Worm (Caenorhabditis elegans) whole organism, L1 larva: ENCODE results near the gene F35H10.10.

Source experiments
- F16B12.6 ChIP-seq: fragments of 150-350 bp; optimal IDR thresholded peaks from 2 replicates; lab custom pipeline; 2014; ENCODE audit warnings: missing biosample characterization, missing genetic modification characterization
- blmp-1 ChIP-seq: fragments of 150-350 bp; optimal IDR thresholded peaks from 2 replicates; lab custom pipeline; 2014; ENCODE audit warnings: missing biosample characterization, missing genetic modification characterization
- ceh-82 ChIP-seq, 3 experiments: fragments of 150-350 bp in 1 of 3; sonication (generic microtip) in 2 of 3; optimal IDR thresholded peaks; 2 replicates each; lab custom pipeline; 2014 to 2017; ENCODE audit warnings: missing biosample characterization in 3 of 3, missing genetic modification characterization in 3 of 3
- ceh-88 ChIP-seq: fragments of 200-800 bp; sonication (Bioruptor generic); IDR thresholded peaks from 2 replicates; pipeline ENCODE4 v1.3.6; 2022; ENCODE audit warnings: missing genetic modification characterization, missing compliant biosample characterization
- dpl-1 ChIP-seq, 3 experiments: fragments of 150-350 bp in 2 of 3; sonication (generic microtip) in 1 of 3; optimal IDR thresholded peaks; 2 replicates each; lab custom pipeline; 2014 to 2017; ENCODE audit warnings: missing biosample characterization in 3 of 3, missing genetic modification characterization in 3 of 3, missing genetic modification reagents in 3 of 3
- efl-1 ChIP-seq, 4 experiments: fragments of 150-350 bp; optimal IDR thresholded peaks in 3 of 4; peaks in 1 of 4; 1 replicate in 1 of 4; 2 replicates in 3 of 4; lab custom pipeline; 2014; ENCODE audit warnings: missing biosample characterization in 2 of 4, missing genetic modification characterization in 2 of 4, missing genetic modification reagents in 2 of 4
- egl-13 ChIP-seq: sonication (generic microtip); optimal IDR thresholded peaks from 2 replicates; lab custom pipeline; 2016; ENCODE audit warnings: missing genotype, missing genetic modification reagents, missing genetic modification characterization, missing compliant biosample characterization
- egl-27 ChIP-seq, 2 experiments: fragments of 150-350 bp in 1 of 2; sonication (generic microtip); optimal IDR thresholded peaks; 3 replicates each; lab custom pipeline; 2017 to 2018; ENCODE audit warnings: missing biosample characterization in 2 of 2, missing genetic modification characterization in 2 of 2, missing genetic modification reagents in 2 of 2
- elt-3 ChIP-seq, 6 experiments: fragments of 150-350 bp in 1 of 6; sonication (generic microtip); optimal IDR thresholded peaks; 2 replicates each; lab custom pipeline; 2017 to 2018; ENCODE audit warnings: missing biosample characterization in 6 of 6, missing genetic modification characterization in 6 of 6, inconsistent platforms in 1 of 6
- ets-5 ChIP-seq: fragments of 200-800 bp; sonication (Bioruptor generic); IDR thresholded peaks from 2 replicates; pipeline ENCODE4 v1.3.6; 2022; ENCODE audit warnings: missing genetic modification characterization, missing compliant biosample characterization
- fkh-10 ChIP-seq: sonication (generic microtip); optimal IDR thresholded peaks from 2 replicates; lab custom pipeline; 2017; ENCODE audit warnings: missing biosample characterization, missing genetic modification reagents, missing genetic modification characterization
- fkh-4 ChIP-seq: sonication (generic microtip); optimal IDR thresholded peaks from 2 replicates; lab custom pipeline; 2016; ENCODE audit warnings: missing compliant biosample characterization, missing genetic modification characterization, borderline replicate concordance
- fos-1 ChIP-seq: fragments of 150-350 bp; optimal IDR thresholded peaks from 2 replicates; lab custom pipeline; 2014; ENCODE audit warnings: missing biosample characterization, missing genetic modification characterization
- grh-1 ChIP-seq: fragments of 200-800 bp; sonication (Bioruptor generic); IDR thresholded peaks from 2 replicates; pipeline ENCODE4 v1.3.6; 2022; ENCODE audit warnings: missing genetic modification reagents, missing genetic modification characterization, missing compliant biosample characterization
- irx-1 ChIP-seq: sonication (generic microtip); optimal IDR thresholded peaks from 2 replicates; lab custom pipeline; 2016; ENCODE audit warnings: missing genetic modification characterization, missing compliant biosample characterization
- lin-14 ChIP-seq: fragments of 200-800 bp; sonication (Bioruptor generic); optimal IDR thresholded peaks from 2 replicates; lab custom pipeline; 2018; ENCODE audit warnings: mild to moderate bottlenecking, missing genetic modification characterization, moderate library complexity, missing compliant biosample characterization
- lin-35 ChIP-seq, 2 experiments: fragments of 150-350 bp; optimal IDR thresholded peaks; 2 replicates each; lab custom pipeline; 2014; ENCODE audit warnings: missing biosample characterization in 2 of 2, missing genetic modification characterization in 2 of 2, missing genetic modification reagents in 2 of 2
- lir-3 ChIP-seq: sonication (generic microtip); optimal IDR thresholded peaks from 2 replicates; lab custom pipeline; 2016; ENCODE audit warnings: mild to moderate bottlenecking, missing genetic modification characterization, moderate library complexity, missing compliant biosample characterization; ENCODE audit not compliant: poor library complexity
- lsy-2 ChIP-seq, 2 experiments: fragments of 150-350 bp; optimal IDR thresholded peaks; 2 replicates each; lab custom pipeline; 2014; ENCODE audit warnings: missing biosample characterization in 2 of 2, missing genetic modification characterization in 2 of 2
- mep-1 ChIP-seq: fragments of 150-350 bp; optimal IDR thresholded peaks from 2 replicates; lab custom pipeline; 2014; ENCODE audit warnings: missing biosample characterization, missing genetic modification characterization
- nhr-11 ChIP-seq: fragments of 150-350 bp; optimal IDR thresholded peaks from 2 replicates; lab custom pipeline; 2014; ENCODE audit warnings: missing biosample characterization, missing genetic modification characterization
- nhr-12 ChIP-seq: sonication (generic microtip); optimal IDR thresholded peaks from 2 replicates; lab custom pipeline; 2017; ENCODE audit warnings: missing biosample characterization, missing genetic modification characterization
- nhr-19 ChIP-seq: fragments of 200-800 bp; sonication (Bioruptor generic); conservative IDR thresholded peaks from 2 replicates; pipeline ENCODE4 v1.3.6; 2022; ENCODE audit warnings: missing genetic modification characterization, missing compliant biosample characterization
- nhr-20 ChIP-seq: sonication (generic microtip); optimal IDR thresholded peaks from 2 replicates; lab custom pipeline; 2016; ENCODE audit warnings: mild to moderate bottlenecking, missing genetic modification characterization, missing compliant biosample characterization
- nhr-237 ChIP-seq: fragments of 150-350 bp; optimal IDR thresholded peaks from 2 replicates; lab custom pipeline; 2014; ENCODE audit warnings: missing biosample characterization, missing genetic modification characterization
- nhr-71 ChIP-seq: sonication (generic microtip); optimal IDR thresholded peaks from 2 replicates; lab custom pipeline; 2016; ENCODE audit warnings: mild to moderate bottlenecking, missing genetic modification characterization, moderate library complexity, missing compliant biosample characterization
- nhr-77 ChIP-seq: fragments of 150-350 bp; optimal IDR thresholded peaks from 2 replicates; lab custom pipeline; 2014; ENCODE audit warnings: missing biosample characterization, missing genetic modification characterization
- nhr-84 ChIP-seq: sonication (generic microtip); optimal IDR thresholded peaks from 2 replicates; lab custom pipeline; 2017; ENCODE audit warnings: missing biosample characterization, missing genetic modification characterization
- nhr-85 ChIP-seq: sonication (generic microtip); peaks from one replicate; lab custom pipeline; 2016; ENCODE audit warnings: missing genetic modification characterization, inconsistent platforms, missing compliant biosample characterization
- nhr-90 ChIP-seq: sonication (generic microtip); optimal IDR thresholded peaks from 2 replicates; lab custom pipeline; 2016; ENCODE audit warnings: mild to moderate bottlenecking, missing genetic modification characterization, missing compliant biosample characterization; ENCODE audit not compliant: poor library complexity
- pax-3 ChIP-seq: fragments of 200-800 bp; sonication (Bioruptor generic); optimal IDR thresholded peaks from 2 replicates; lab custom pipeline; 2018; ENCODE audit warnings: mild to moderate bottlenecking, missing genetic modification characterization, moderate library complexity, missing compliant biosample characterization
- skn-1 ChIP-seq: fragments of 150-350 bp; optimal IDR thresholded peaks from 2 replicates; lab custom pipeline; 2014; ENCODE audit warnings: missing biosample characterization, missing genetic modification characterization
- snpc-4 ChIP-seq: fragments of 150-350 bp; optimal IDR thresholded peaks from 2 replicates; lab custom pipeline; 2014; ENCODE audit warnings: missing biosample characterization, missing genetic modification characterization
- snu-23 ChIP-seq: sonication (generic microtip); optimal IDR thresholded peaks from 2 replicates; lab custom pipeline; 2016; ENCODE audit warnings: missing genetic modification characterization, missing compliant biosample characterization
- sup-37 ChIP-seq: fragments of 200-800 bp; sonication (Bioruptor generic); optimal IDR thresholded peaks from 2 replicates; lab custom pipeline; 2018; ENCODE audit warnings: mild to moderate bottlenecking, missing genetic modification characterization, missing compliant biosample characterization
- swsn-7 ChIP-seq: sonication (generic microtip); optimal IDR thresholded peaks from 2 replicates; lab custom pipeline; 2016; ENCODE audit warnings: missing genetic modification characterization, missing compliant biosample characterization
- tbx-2 ChIP-seq: sonication (generic microtip); optimal IDR thresholded peaks from 2 replicates; lab custom pipeline; 2016; ENCODE audit warnings: missing genetic modification characterization, missing compliant biosample characterization
- unc-30 ChIP-seq: sonication (generic microtip); optimal IDR thresholded peaks from 2 replicates; lab custom pipeline; 2017; ENCODE audit warnings: missing biosample characterization, missing genetic modification characterization
- unc-86 ChIP-seq: sonication (generic microtip); optimal IDR thresholded peaks from 2 replicates; lab custom pipeline; 2016; ENCODE audit warnings: missing genetic modification characterization, missing compliant biosample characterization
- vab-15 ChIP-seq: sonication (generic microtip); optimal IDR thresholded peaks from 2 replicates; lab custom pipeline; 2017; ENCODE audit warnings: missing genotype, mild to moderate bottlenecking, missing genetic modification characterization, missing compliant biosample characterization
- ztf-4 ChIP-seq: fragments of 150-350 bp; optimal IDR thresholded peaks from 2 replicates; lab custom pipeline; 2014; ENCODE audit warnings: missing biosample characterization, missing genetic modification characterization

Gene F35H10.10

DNA sequence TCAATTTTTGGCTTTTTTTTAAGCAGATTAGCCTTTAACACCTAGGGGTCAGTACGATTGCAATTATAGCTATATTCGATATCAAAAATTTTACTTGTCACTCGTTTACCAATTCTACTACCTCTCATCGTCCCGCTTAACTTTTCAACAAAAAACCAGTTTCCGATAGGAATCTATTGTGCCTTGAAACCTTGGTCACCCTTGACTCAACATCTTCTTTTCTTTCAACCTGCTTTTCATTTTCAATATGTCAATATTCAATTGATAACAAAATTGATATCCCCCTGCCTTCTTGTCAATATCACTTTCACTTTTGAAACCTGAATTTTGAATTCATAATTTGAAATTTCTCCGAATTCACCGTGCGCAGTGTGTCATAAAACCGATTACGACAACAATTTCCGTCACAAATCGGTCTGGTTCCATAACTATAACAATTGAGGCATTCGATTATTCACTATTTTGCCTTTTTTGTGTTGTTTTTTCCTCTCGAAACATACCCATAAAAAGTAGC, 10.0 kb downstream of the F35H10.10 start:
- TF ChIP-seq egl-13 (tag; lab: Kevin White, UChicago) (no peak), snpc-4 (tag; lab: Kevin White, UChicago) (no peak), grh-1 (GFP tag; lab: Robert Waterston, UW) (peak; percentile 64), nhr-85 (tag; lab: Kevin White, UChicago) (peak; percentile 90), elt-3 (tag; optimal IDR thresholded peaks at IDR 0.05; lab: Kevin White, UChicago) (peak in 4 of 6 experiments; percentile 1 to 18 (median 16)), dpl-1 (GFP tag; optimal IDR thresholded peaks at IDR 0.05; lab: Kevin White, UChicago) (no peak), snu-23 (peak; percentile 18), nhr-11 (tag; lab: Kevin White, UChicago) (no peak), irx-1 (tag; lab: Kevin White, UChicago) (no peak), pax-3 (tag; lab: Kevin White, UChicago) (no peak), blmp-1 (tag; lab: Kevin White, UChicago) (peak; percentile 70), lin-14 (GFP tag; lab: Kevin White, UChicago) (peak; percentile 30)
- TF ChIP-seq, all 84 proteins: peak for 6

DNA sequence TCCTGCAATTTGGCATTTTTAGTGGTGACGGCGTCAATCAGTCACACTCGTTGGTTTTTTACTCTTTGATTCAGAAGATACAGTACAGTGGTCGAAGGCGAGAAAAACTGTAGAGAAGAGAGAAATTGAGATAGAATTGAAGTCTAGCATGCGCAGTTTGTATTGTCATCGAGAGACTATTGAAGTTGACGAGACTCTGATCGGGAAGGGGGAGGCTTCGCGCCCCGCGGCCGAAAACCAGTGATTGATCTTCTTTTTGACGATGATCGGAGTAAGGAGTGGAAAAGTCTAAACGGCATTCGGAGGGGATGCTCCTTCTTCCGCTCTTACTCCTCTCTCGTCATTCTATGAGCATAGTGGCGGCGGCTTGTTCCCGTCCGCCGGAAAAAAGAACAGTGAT, 10.8 kb downstream of the F35H10.10 start:
- TF ChIP-seq swsn-7 (tag; lab: Kevin White, UChicago): no peak
- peak; percentile 14 for TF ChIP-seq nhr-77
- TF ChIP-seq snu-23: peak; percentile 77
- peak; percentile 79 for TF ChIP-seq nhr-85 (tag; lab: Kevin White, UChicago)
- TF ChIP-seq snpc-4 (tag; lab: Kevin White, UChicago): no peak
- TF ChIP-seq skn-1 (tag; lab: Kevin White, UChicago): no peak
- no peak for TF ChIP-seq mep-1 (tag; lab: Kevin White, UChicago)
- peak in 4 of 6 experiments; percentile 17 to 65 (median 36) for TF ChIP-seq elt-3 (tag; optimal IDR thresholded peaks at IDR 0.05; lab: Kevin White, UChicago)
- TF ChIP-seq tbx-2 (tag; lab: Kevin White, UChicago): peak; percentile 27
- TF ChIP-seq lin-35 (GFP tag; optimal IDR thresholded peaks at IDR 0.05; lab: Kevin White, UChicago): peak; percentile 5 to 59
- peak; percentile 63 for TF ChIP-seq grh-1 (GFP tag; lab: Robert Waterston, UW)
- TF ChIP-seq nhr-20: peak; percentile 66
- TF ChIP-seq unc-30 (tag; lab: Kevin White, UChicago): no peak
- TF ChIP-seq nhr-12: no peak
- no peak for TF ChIP-seq F16B12.6 (tag; lab: Kevin White, UChicago)
- TF ChIP-seq lsy-2 (tag; optimal IDR thresholded peaks at IDR 0.05; lab: Kevin White, UChicago): peak in 1 of 2 experiments; percentile 45
- TF ChIP-seq efl-1 (optimal IDR thresholded peaks at IDR 0.05; lab: Kevin White, UChicago): peak; percentile 16 to 51
- peak; percentile 2 to 93 for TF ChIP-seq efl-1 (GFP tag; optimal IDR thresholded peaks at IDR 0.05 in 1 of 2; lab: Kevin White, UChicago)
- no peak for TF ChIP-seq fos-1 (tag; lab: Kevin White, UChicago)
- TF ChIP-seq nhr-237 (tag; lab: Kevin White, UChicago): no peak
- no peak for TF ChIP-seq ceh-88 (GFP tag; lab: Robert Waterston, UW)
- peak; percentile 47 for TF ChIP-seq nhr-71 (tag; lab: Kevin White, UChicago)
- peak; percentile 20 for TF ChIP-seq nhr-90 (tag; lab: Kevin White, UChicago)
- TF ChIP-seq blmp-1 (tag; lab: Kevin White, UChicago): peak; percentile 71
- TF ChIP-seq sup-37 (GFP tag; lab: Kevin White, UChicago): no peak
- TF ChIP-seq dpl-1 (GFP tag; optimal IDR thresholded peaks at IDR 0.05; lab: Kevin White, UChicago): peak in 2 of 3 experiments; percentile 12 to 46
- peak in 1 of 3 experiments; percentile 30 for TF ChIP-seq ceh-82 (tag; optimal IDR thresholded peaks at IDR 0.05; lab: Kevin White, UChicago)
- no peak for TF ChIP-seq pax-3 (tag; lab: Kevin White, UChicago)
- TF ChIP-seq fkh-10: no peak
- TF ChIP-seq nhr-19 (GFP tag; lab: Robert Waterston, UW): 0 out of 2 replicates have a peak, but pooled peaks have one; percentile 32
- TF ChIP-seq egl-27 (tag; optimal IDR thresholded peaks at IDR 0.05; lab: Kevin White, UChicago): no peak
- TF ChIP-seq lir-3 (tag; lab: Kevin White, UChicago): no peak
- no peak for TF ChIP-seq ets-5 (GFP tag; lab: Robert Waterston, UW)
- peak; percentile 76 for TF ChIP-seq lin-14 (GFP tag; lab: Kevin White, UChicago)
- TF ChIP-seq fkh-4 (tag; lab: Kevin White, UChicago): no peak
- no peak for TF ChIP-seq ztf-4 (tag; lab: Kevin White, UChicago)
- TF ChIP-seq vab-15 (tag; lab: Kevin White, UChicago): no peak
- TF ChIP-seq unc-86 (tag; lab: Kevin White, UChicago): no peak
- TF ChIP-seq nhr-84: no peak
